Fruit fly (Drosophila melanogaster) whole organism, adult: Measurements from ENCODE around the gene ZAP3.

Source experiments
- CG1620 ChIP-seq: fragments of 200-800 bp; sonication (Bioruptor generic); optimal IDR thresholded peaks from 2 replicates; lab custom pipeline; 2016; ENCODE audit warnings: missing biosample characterization, missing genetic modification characterization
- Crg-1 ChIP-seq: fragments of 200-800 bp; sonication (Bioruptor generic); optimal IDR thresholded peaks from 2 replicates; lab custom pipeline; 2016; ENCODE audit warnings: missing biosample characterization, missing genetic modification characterization
- cic ChIP-seq: fragments of 200-800 bp; sonication (Bioruptor generic); optimal IDR thresholded peaks from 2 replicates; lab custom pipeline; 2017; ENCODE audit warnings: missing biosample characterization, mild to moderate bottlenecking, missing genetic modification characterization, moderate library complexity
- ovo ChIP-seq: fragments of 200-800 bp; sonication (Bioruptor generic); optimal IDR thresholded peaks from 2 replicates; lab custom pipeline; 2016; ENCODE audit warnings: missing biosample characterization, missing genetic modification characterization

DNA sequence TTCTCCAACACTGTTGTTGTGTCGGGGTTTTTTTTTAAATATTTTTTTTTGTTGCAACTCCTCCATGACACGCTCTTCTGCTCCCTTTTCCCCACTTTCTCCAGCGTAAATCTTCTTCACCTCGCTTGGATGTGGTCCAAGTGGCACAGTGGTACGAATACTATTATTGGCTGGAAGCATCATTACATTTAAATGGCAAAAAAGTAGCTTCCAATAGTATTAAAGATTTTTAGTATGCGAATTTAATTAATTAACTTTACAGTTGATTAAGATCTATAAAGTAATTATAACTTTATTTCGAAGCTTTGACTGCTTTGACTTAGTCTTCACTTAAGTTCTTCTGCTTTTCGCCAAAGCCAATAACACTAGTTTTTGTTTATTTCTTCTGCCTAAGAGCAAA lies 36.0 kb upstream of the ZAP3 start:
- TF ChIP-seq cic (GFP tag; lab: Kevin White, UChicago) = no peak
- no peak for TF ChIP-seq ovo (GFP tag; lab: Kevin White, UChicago)
- TF ChIP-seq CG1620 = no peak
- TF ChIP-seq Crg-1 = no peak
